Fruit fly (Drosophila melanogaster): Measurements from ENCODE around the gene MsrA.

MsrA gene

DNA sequence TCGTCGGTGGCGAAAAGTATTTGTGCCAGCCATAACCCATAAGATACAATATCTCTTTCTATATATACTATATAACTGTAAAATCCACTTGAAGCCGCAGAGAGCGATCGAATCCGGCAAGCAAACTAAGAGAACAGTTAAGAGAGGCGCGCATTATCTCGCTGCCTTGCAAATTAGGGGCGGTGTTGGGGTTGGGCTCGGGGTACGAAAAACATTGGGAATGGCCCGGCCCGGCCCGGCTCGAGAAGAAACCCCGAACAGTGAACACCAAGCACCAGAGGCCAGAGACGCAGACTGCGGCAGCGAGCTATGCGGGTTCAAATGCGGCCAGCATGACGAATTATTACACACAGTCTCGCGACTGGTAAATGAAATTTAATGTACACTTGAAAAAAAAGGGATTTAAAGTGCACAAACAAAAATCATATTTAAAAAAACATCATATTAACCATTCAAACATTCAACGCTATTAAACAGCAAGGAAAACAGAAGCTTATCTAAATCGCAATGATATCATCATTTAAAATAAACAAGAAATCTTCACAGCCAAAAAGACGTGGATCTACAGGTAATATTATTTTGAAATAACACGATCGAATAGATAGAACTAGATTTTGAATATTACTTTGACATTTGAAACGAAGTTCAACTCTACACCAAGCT, 21.6 kb downstream of the MsrA start:
- TF ChIP-seq CG9705 (GFP tag; optimal IDR thresholded peaks at IDR 0.05) (no peak), dl (GFP tag; optimal IDR thresholded peaks at IDR 0.05; ENCODE audit: insufficient read depth in 1 of 2, partially characterized antibody in 2 of 2) (peak; percentile 58 to 72), Sp1 (GFP tag; optimal IDR thresholded peaks at IDR 0.05) (peak; percentile 26), Mio (GFP tag; optimal IDR thresholded peaks at IDR 0.05) (no peak), N (GFP tag; optimal IDR thresholded peaks at IDR 0.05) (no peak), brk (GFP tag; optimal IDR thresholded peaks at IDR 0.05) (peak; percentile 5), Jra (GFP tag; optimal IDR thresholded peaks at IDR 0.05) (peak; percentile 25), rgr (GFP tag; optimal IDR thresholded peaks at IDR 0.05) (peak; percentile 23), Vsx2 (GFP tag; optimal IDR thresholded peaks at IDR 0.05; ENCODE audit: partially characterized antibody) (no peak), lola (GFP tag; optimal IDR thresholded peaks at IDR 0.05) (no peak), fru (GFP tag; optimal IDR thresholded peaks at IDR 0.05) (peak; percentile 62), usp (GFP tag; optimal IDR thresholded peaks at IDR 0.05) (no peak), Dif (GFP tag; optimal IDR thresholded peaks at IDR 0.05; ENCODE audit: partially characterized antibody) (peak; percentile 89), Myc (optimal IDR thresholded peaks at IDR 0.05) (no peak), Hnf4 (GFP tag; optimal IDR thresholded peaks at IDR 0.05) (no peak), ey (GFP tag; optimal IDR thresholded peaks at IDR 0.05) (peak; percentile 36), HLH106 (tag; optimal IDR thresholded peaks at IDR 0.05) (peak; percentile 71), foxo (GFP tag; optimal IDR thresholded peaks at IDR 0.05) (peak in 1 of 2 experiments; percentile 53), Rel (GFP tag; optimal IDR thresholded peaks at IDR 0.05) (peak; percentile 90), Rel (tag; optimal IDR thresholded peaks at IDR 0.05) (peak; percentile 97), dmrt93B (GFP tag; optimal IDR thresholded peaks at IDR 0.05) (peak; percentile 67), OdsH (GFP tag; optimal IDR thresholded peaks at IDR 0.05) (no peak), Abd-B (GFP tag; optimal IDR thresholded peaks at IDR 0.05) (no peak), Dfd (GFP tag; optimal IDR thresholded peaks at IDR 0.05) (no peak), pan (optimal IDR thresholded peaks at IDR 0.05) (no peak), dsf (GFP tag; optimal IDR thresholded peaks at IDR 0.05; ENCODE audit: borderline replicate concordance) (no peak), sage (GFP tag; optimal IDR thresholded peaks at IDR 0.05) (peak; percentile 68), h (GFP tag; optimal IDR thresholded peaks at IDR 0.05) (peak; percentile 55), sv (GFP tag; optimal IDR thresholded peaks at IDR 0.05) (no peak), woc (GFP tag; optimal IDR thresholded peaks at IDR 0.05) (peak; percentile 37), CrebA (GFP tag; optimal IDR thresholded peaks at IDR 0.05; ENCODE audit: borderline replicate concordance) (peak; percentile 63), Hr83 (GFP tag; optimal IDR thresholded peaks at IDR 0.05; ENCODE audit: poor library complexity, severe bottlenecking) (peak; percentile 28), psq (GFP tag; optimal IDR thresholded peaks at IDR 0.05) (peak; percentile 21), jim (GFP tag; optimal IDR thresholded peaks at IDR 0.05) (no peak), tai (GFP tag; optimal IDR thresholded peaks at IDR 0.05) (peak; percentile 42), Hr78 (GFP tag; optimal IDR thresholded peaks at IDR 0.05) (no peak), CG32264 (GFP tag; optimal IDR thresholded peaks at IDR 0.05) (peak; percentile 13), br (GFP tag; optimal IDR thresholded peaks at IDR 0.05) (peak; percentile 21), GATAd (GFP tag; optimal IDR thresholded peaks at IDR 0.05) (no peak)

dm6 chr3L:15533402-15534129, 22.7 kb downstream of the MsrA start:
- no peak for TF ChIP-seq N (GFP tag; optimal IDR thresholded peaks at IDR 0.05)
- TF ChIP-seq pan (optimal IDR thresholded peaks at IDR 0.05) = no peak
- TF ChIP-seq dmrt93B (GFP tag; optimal IDR thresholded peaks at IDR 0.05) = peak; percentile 84
- no peak for TF ChIP-seq Abd-B (GFP tag; optimal IDR thresholded peaks at IDR 0.05)
- peak; percentile 86 for TF ChIP-seq Sp1 (GFP tag; optimal IDR thresholded peaks at IDR 0.05)
- no peak for TF ChIP-seq usp (GFP tag; optimal IDR thresholded peaks at IDR 0.05)
- no peak for TF ChIP-seq Hr78 (GFP tag; optimal IDR thresholded peaks at IDR 0.05)
- no peak for TF ChIP-seq dsf (GFP tag; optimal IDR thresholded peaks at IDR 0.05; ENCODE audit: borderline replicate concordance)
- TF ChIP-seq CG9705 (GFP tag; optimal IDR thresholded peaks at IDR 0.05) = peak; percentile 65
- peak; percentile 76 for TF ChIP-seq sage (GFP tag; optimal IDR thresholded peaks at IDR 0.05)
- peak; percentile 1 for TF ChIP-seq Dif (GFP tag; optimal IDR thresholded peaks at IDR 0.05; ENCODE audit: partially characterized antibody)
- peak; percentile 74 for TF ChIP-seq psq (GFP tag; optimal IDR thresholded peaks at IDR 0.05)
- no peak for TF ChIP-seq lola (GFP tag; optimal IDR thresholded peaks at IDR 0.05)
- TF ChIP-seq foxo (GFP tag; optimal IDR thresholded peaks at IDR 0.05) = peak; percentile 59 to 92
- peak; percentile 93 for TF ChIP-seq h (GFP tag; optimal IDR thresholded peaks at IDR 0.05)
- TF ChIP-seq fru (GFP tag; optimal IDR thresholded peaks at IDR 0.05) = peak; percentile 92
- TF ChIP-seq br (GFP tag; optimal IDR thresholded peaks at IDR 0.05) = peak; percentile 92
- peak; percentile 89 for TF ChIP-seq rgr (GFP tag; optimal IDR thresholded peaks at IDR 0.05)
- no peak for TF ChIP-seq Dfd (GFP tag; optimal IDR thresholded peaks at IDR 0.05)
- peak; percentile 55 for TF ChIP-seq CG32264 (GFP tag; optimal IDR thresholded peaks at IDR 0.05)
- peak; percentile 93 for TF ChIP-seq ey (GFP tag; optimal IDR thresholded peaks at IDR 0.05)
- peak; percentile 92 for TF ChIP-seq OdsH (GFP tag; optimal IDR thresholded peaks at IDR 0.05)
- no peak for TF ChIP-seq Vsx2 (GFP tag; optimal IDR thresholded peaks at IDR 0.05; ENCODE audit: partially characterized antibody)
- TF ChIP-seq GATAd (GFP tag; optimal IDR thresholded peaks at IDR 0.05) = no peak
- TF ChIP-seq brk (GFP tag; optimal IDR thresholded peaks at IDR 0.05) = peak; percentile 8
- TF ChIP-seq Myc (optimal IDR thresholded peaks at IDR 0.05) = no peak
- TF ChIP-seq Hr83 (GFP tag; optimal IDR thresholded peaks at IDR 0.05; ENCODE audit: poor library complexity, severe bottlenecking) = no peak
- peak; percentile 89 for TF ChIP-seq HLH106 (tag; optimal IDR thresholded peaks at IDR 0.05)
- no peak for TF ChIP-seq jim (GFP tag; optimal IDR thresholded peaks at IDR 0.05)
- TF ChIP-seq dl (GFP tag; optimal IDR thresholded peaks at IDR 0.05; ENCODE audit: insufficient read depth in 1 of 2, partially characterized antibody in 2 of 2) = no peak
- TF ChIP-seq tai (GFP tag; optimal IDR thresholded peaks at IDR 0.05) = peak; percentile 80
- TF ChIP-seq Jra (GFP tag; optimal IDR thresholded peaks at IDR 0.05) = peak; percentile 62
- peak; percentile 45 for TF ChIP-seq Rel (GFP tag; optimal IDR thresholded peaks at IDR 0.05)
- peak; percentile 84 for TF ChIP-seq Rel (tag; optimal IDR thresholded peaks at IDR 0.05)
- peak; percentile 60 for TF ChIP-seq CrebA (GFP tag; optimal IDR thresholded peaks at IDR 0.05; ENCODE audit: borderline replicate concordance)
- TF ChIP-seq sv (GFP tag; optimal IDR thresholded peaks at IDR 0.05) = no peak
- TF ChIP-seq Mio (GFP tag; optimal IDR thresholded peaks at IDR 0.05) = peak; percentile 23
- peak; percentile 93 for TF ChIP-seq woc (GFP tag; optimal IDR thresholded peaks at IDR 0.05)
- peak; percentile 63 for TF ChIP-seq Hnf4 (GFP tag; optimal IDR thresholded peaks at IDR 0.05)

Data from whole organism, wandering third instar larva.